Worm (Caenorhabditis elegans) whole organism, young adult: ENCODE results near the gene hrg-5.

ENCODE experiments used
- B0019.2 ChIP-seq: fragments of 200-800 bp; sonication (Bioruptor generic); conservative IDR thresholded peaks from 2 replicates; pipeline ENCODE4 v1.3.6; 2022; ENCODE audit warnings: missing genetic modification reagents, missing genetic modification characterization, missing compliant biosample characterization
- B0336.3 ChIP-seq: fragments of 200-800 bp; sonication (Bioruptor generic); IDR thresholded peaks from 2 replicates; pipeline ENCODE4 v1.3.6; 2022; ENCODE audit warnings: missing genetic modification characterization, missing compliant biosample characterization
- C17E4.6 ChIP-seq: fragments of 200-800 bp; sonication (Bioruptor generic); IDR thresholded peaks from 2 replicates; pipeline ENCODE4 v1.3.6; 2022; ENCODE audit warnings: missing genetic modification reagents, missing genetic modification characterization, missing compliant biosample characterization
- F10E7.11 ChIP-seq: sonication (generic microtip); optimal IDR thresholded peaks from 2 replicates; lab custom pipeline; 2017; ENCODE audit warnings: mild to moderate bottlenecking, missing genetic modification characterization, moderate library complexity, missing compliant biosample characterization
- F37B4.10 ChIP-seq: fragments of 200-800 bp; sonication (Bioruptor generic); IDR thresholded peaks from 2 replicates; pipeline ENCODE4 v1.3.6; 2022; ENCODE audit warnings: missing genetic modification characterization, missing compliant biosample characterization
- F52B5.7 ChIP-seq: sonication (generic microtip); optimal IDR thresholded peaks from 2 replicates; lab custom pipeline; 2016; ENCODE audit warnings: mild to moderate bottlenecking, missing genetic modification characterization, missing compliant biosample characterization
- F55B11.4 ChIP-seq: sonication (generic microtip); optimal IDR thresholded peaks from 2 replicates; lab custom pipeline; 2016; ENCODE audit warnings: missing compliant biosample characterization, missing genetic modification characterization, borderline replicate concordance; ENCODE audit not compliant: insufficient read depth
- F57A8.1 ChIP-seq: fragments of 200-800 bp; sonication (Bioruptor generic); optimal IDR thresholded peaks from 2 replicates; lab custom pipeline; 2018; ENCODE audit warnings: mild to moderate bottlenecking, missing genetic modification characterization, moderate library complexity, missing compliant biosample characterization
- K11D2.4 ChIP-seq: fragments of 200-800 bp; sonication (Bioruptor generic); IDR thresholded peaks from 2 replicates; pipeline ENCODE4 v1.3.6; 2022; ENCODE audit warnings: missing genetic modification reagents, missing genetic modification characterization, missing compliant biosample characterization
- T26A5.8 ChIP-seq: sonication (generic microtip); optimal IDR thresholded peaks from 2 replicates; lab custom pipeline; 2016; ENCODE audit warnings: missing genetic modification characterization, missing compliant biosample characterization
- Y53F4B.3 ChIP-seq: fragments of 200-800 bp; sonication (Bioruptor generic); IDR thresholded peaks from 2 replicates; pipeline ENCODE4 v1.3.6; 2022; ENCODE audit warnings: missing genetic modification reagents, missing genetic modification characterization, missing compliant biosample characterization
- Y53G8AR.9 ChIP-seq: fragments of 200-800 bp; sonication (Bioruptor generic); conservative IDR thresholded peaks from 2 replicates; pipeline ENCODE4 v1.3.6; 2022; ENCODE audit warnings: missing genetic modification reagents, missing genetic modification characterization, missing compliant biosample characterization
- Y56A3A.18 ChIP-seq: fragments of 200-800 bp; sonication (Bioruptor generic); IDR thresholded peaks from 2 replicates; pipeline ENCODE4 v1.3.6; 2022; ENCODE audit warnings: missing genetic modification reagents, missing genetic modification characterization, missing compliant biosample characterization
- Y95B8A.8 ChIP-seq: fragments of 200-800 bp; sonication (Bioruptor generic); IDR thresholded peaks from 2 replicates; pipeline ENCODE4 v1.3.6; 2022; ENCODE audit warnings: missing genetic modification reagents, missing genetic modification characterization, missing compliant biosample characterization
- atf-7 ChIP-seq: sonication (generic microtip); optimal IDR thresholded peaks from 2 replicates; lab custom pipeline; 2017; ENCODE audit warnings: mild to moderate bottlenecking, missing genetic modification characterization, missing compliant biosample characterization
- attf-3 ChIP-seq: fragments of 200-800 bp; sonication (Bioruptor generic); conservative IDR thresholded peaks from 2 replicates; pipeline ENCODE4 v1.3.6; 2022; ENCODE audit warnings: missing genetic modification reagents, missing genetic modification characterization, missing compliant biosample characterization
- ccch-3 ChIP-seq: fragments of 200-800 bp; sonication (Bioruptor generic); optimal IDR thresholded peaks from 2 replicates; lab custom pipeline; 2018; ENCODE audit warnings: mild to moderate bottlenecking, missing genetic modification characterization, missing compliant biosample characterization
- cebp-1 ChIP-seq, 2 experiments: fragments of 200-800 bp in 1 of 2; sonication (Bioruptor generic) in 1 of 2; sonication (generic microtip) in 1 of 2; IDR thresholded peaks in 1 of 2; optimal IDR thresholded peaks in 1 of 2; 2 replicates each; pipeline versions ENCODE4 v1.3.6 to Lab custom; 2017 to 2022; ENCODE audit warnings: missing compliant biosample characterization in 2 of 2, missing genetic modification characterization in 2 of 2, mild to moderate bottlenecking in 1 of 2, missing genetic modification reagents in 1 of 2, moderate library complexity in 1 of 2
- ceh-79 ChIP-seq: sonication (generic microtip); optimal IDR thresholded peaks from 2 replicates; lab custom pipeline; 2017; ENCODE audit warnings: mild to moderate bottlenecking, missing genetic modification characterization, missing compliant biosample characterization
- ceh-91 ChIP-seq: fragments of 200-800 bp; sonication (Bioruptor generic); IDR thresholded peaks from 2 replicates; pipeline ENCODE4 v1.3.6; 2022; ENCODE audit warnings: missing genetic modification reagents, missing genetic modification characterization, missing compliant biosample characterization
- dox-1 ChIP-seq: fragments of 200-800 bp; sonication (Bioruptor generic); IDR thresholded peaks from 2 replicates; pipeline ENCODE4 v1.3.6; 2022; ENCODE audit warnings: missing genetic modification reagents, missing genetic modification characterization, missing compliant biosample characterization
- efl-1 ChIP-seq: fragments of 150-350 bp; optimal IDR thresholded peaks from 2 replicates; lab custom pipeline; 2014; ENCODE audit warnings: missing biosample characterization, missing genetic modification reagents, missing genetic modification characterization
- ekl-4 ChIP-seq: fragments of 200-800 bp; sonication (Bioruptor generic); IDR thresholded peaks from 2 replicates; pipeline ENCODE4 v1.3.6; 2022; ENCODE audit warnings: missing genetic modification reagents, missing genetic modification characterization, missing compliant biosample characterization
- fkh-3 ChIP-seq: sonication (generic microtip); optimal IDR thresholded peaks from 2 replicates; lab custom pipeline; 2016; ENCODE audit warnings: mild to moderate bottlenecking, missing genetic modification characterization, missing compliant biosample characterization
- gei-17 ChIP-seq: fragments of 200-800 bp; sonication (Bioruptor generic); optimal IDR thresholded peaks from 2 replicates; lab custom pipeline; 2018; ENCODE audit warnings: mild to moderate bottlenecking, missing genetic modification characterization, missing compliant biosample characterization
- hlh-12 ChIP-seq: sonication (generic microtip); optimal IDR thresholded peaks from 2 replicates; lab custom pipeline; 2016; ENCODE audit warnings: missing genetic modification characterization, missing compliant biosample characterization
- hmg-20 ChIP-seq: fragments of 200-800 bp; sonication (Bioruptor generic); IDR thresholded peaks from 2 replicates; pipeline ENCODE4 v1.3.6; 2022; ENCODE audit warnings: missing genetic modification reagents, missing genetic modification characterization, missing compliant biosample characterization
- let-526 ChIP-seq: fragments of 200-800 bp; sonication (Bioruptor generic); IDR thresholded peaks from 2 replicates; pipeline ENCODE4 v1.3.6; 2022; ENCODE audit warnings: missing genetic modification reagents, missing genetic modification characterization, missing compliant biosample characterization
- lin-54 ChIP-seq: fragments of 200-800 bp; sonication (Bioruptor generic); optimal IDR thresholded peaks from 2 replicates; lab custom pipeline; 2018; ENCODE audit warnings: mild to moderate bottlenecking, missing genetic modification characterization, missing compliant biosample characterization
- lir-1 ChIP-seq: fragments of 200-800 bp; sonication (Bioruptor generic); conservative IDR thresholded peaks from 2 replicates; pipeline ENCODE4 v1.3.6; 2022; ENCODE audit warnings: missing genetic modification reagents, missing genetic modification characterization, missing compliant biosample characterization
- lsl-1 ChIP-seq: fragments of 200-800 bp; sonication (Bioruptor generic); optimal IDR thresholded peaks from 2 replicates; lab custom pipeline; 2018; ENCODE audit warnings: mild to moderate bottlenecking, missing genetic modification characterization, moderate library complexity, missing compliant biosample characterization
- madf-10 ChIP-seq: sonication (generic microtip); optimal IDR thresholded peaks from 2 replicates; lab custom pipeline; 2016; ENCODE audit warnings: mild to moderate bottlenecking, missing genetic modification characterization, missing compliant biosample characterization
- madf-6 ChIP-seq: fragments of 200-800 bp; sonication (Bioruptor generic); IDR thresholded peaks from 2 replicates; pipeline ENCODE4 v1.3.6; 2022; ENCODE audit warnings: missing genetic modification reagents, missing genetic modification characterization, missing compliant biosample characterization
- mel-28 ChIP-seq: sonication (generic microtip); optimal IDR thresholded peaks from 2 replicates; lab custom pipeline; 2016; ENCODE audit warnings: borderline replicate concordance, mild to moderate bottlenecking, missing genetic modification characterization, missing compliant biosample characterization
- mes-4 ChIP-seq: sonication (generic microtip); optimal IDR thresholded peaks from 2 replicates; lab custom pipeline; 2016; ENCODE audit warnings: missing genotype, missing genetic modification characterization, missing compliant biosample characterization
- nfya-1 ChIP-seq: sonication (generic microtip); optimal IDR thresholded peaks from 2 replicates; lab custom pipeline; 2017; ENCODE audit warnings: antibody characterized with exemption, missing compliant biosample characterization, missing genetic modification characterization, borderline replicate concordance; ENCODE audit not compliant: insufficient read depth
- nhr-80 ChIP-seq: sonication (generic microtip); optimal IDR thresholded peaks from 2 replicates; lab custom pipeline; 2016; ENCODE audit warnings: missing genetic modification characterization, missing compliant biosample characterization
- pbrm-1 ChIP-seq: fragments of 200-800 bp; sonication (Bioruptor generic); IDR thresholded peaks from 2 replicates; pipeline ENCODE4 v1.3.6; 2022; ENCODE audit warnings: missing genetic modification reagents, missing genetic modification characterization, missing compliant biosample characterization
- rcor-1 ChIP-seq: fragments of 200-800 bp; sonication (Bioruptor generic); IDR thresholded peaks from 2 replicates; pipeline ENCODE4 v1.3.6; 2022; ENCODE audit warnings: missing genetic modification reagents, missing genetic modification characterization, missing compliant biosample characterization
- rec-8 ChIP-seq, 2 experiments: sonication (generic microtip); optimal IDR thresholded peaks; 2 replicates each; lab custom pipeline; 2016; ENCODE audit warnings: mild to moderate bottlenecking in 2 of 2, missing genetic modification characterization in 2 of 2, missing genetic modification reagents in 2 of 2, missing genotype in 2 of 2, missing biosample characterization in 1 of 2, missing compliant biosample characterization in 1 of 2, moderate library complexity in 1 of 2
- repo-1 ChIP-seq: sonication (generic microtip); optimal IDR thresholded peaks from 2 replicates; lab custom pipeline; 2017; ENCODE audit warnings: mild to moderate bottlenecking, missing genetic modification characterization, missing compliant biosample characterization
- sea-2 ChIP-seq: fragments of 200-800 bp; sonication (Bioruptor generic); IDR thresholded peaks from 2 replicates; pipeline ENCODE4 v1.3.6; 2022; ENCODE audit warnings: missing genetic modification characterization, missing compliant biosample characterization
- snpc-3.4 ChIP-seq: sonication (generic microtip); optimal IDR thresholded peaks from 2 replicates; lab custom pipeline; 2017; ENCODE audit warnings: missing genetic modification characterization, mild to moderate bottlenecking, missing compliant biosample characterization, antibody characterized with exemption, moderate library complexity, missing genotype, missing genetic modification reagents
- tbp1 ChIP-seq: fragments of 200-800 bp; sonication (Bioruptor generic); optimal IDR thresholded peaks from 2 replicates; lab custom pipeline; 2018; ENCODE audit warnings: mild to moderate bottlenecking, missing genetic modification characterization, missing compliant biosample characterization
- tbx-9 ChIP-seq: sonication (generic microtip); optimal IDR thresholded peaks from 2 replicates; lab custom pipeline; 2016; ENCODE audit warnings: borderline replicate concordance, missing genetic modification characterization, inconsistent platforms, missing compliant biosample characterization
- tlf-1 ChIP-seq: fragments of 200-800 bp; sonication (Bioruptor generic); optimal IDR thresholded peaks from 2 replicates; lab custom pipeline; 2018; ENCODE audit warnings: mild to moderate bottlenecking, missing genetic modification characterization, missing compliant biosample characterization
- ztf-18 ChIP-seq: sonication (generic microtip); optimal IDR thresholded peaks from 2 replicates; lab custom pipeline; 2016; ENCODE audit warnings: missing genotype, mild to moderate bottlenecking, missing genetic modification characterization, missing compliant biosample characterization
- ztf-28 ChIP-seq: fragments of 200-800 bp; sonication (Bioruptor generic); IDR thresholded peaks from 2 replicates; pipeline ENCODE4 v1.3.6; 2022; ENCODE audit warnings: missing genetic modification reagents, missing genetic modification characterization, missing compliant biosample characterization

hrg-5 gene

DNA sequence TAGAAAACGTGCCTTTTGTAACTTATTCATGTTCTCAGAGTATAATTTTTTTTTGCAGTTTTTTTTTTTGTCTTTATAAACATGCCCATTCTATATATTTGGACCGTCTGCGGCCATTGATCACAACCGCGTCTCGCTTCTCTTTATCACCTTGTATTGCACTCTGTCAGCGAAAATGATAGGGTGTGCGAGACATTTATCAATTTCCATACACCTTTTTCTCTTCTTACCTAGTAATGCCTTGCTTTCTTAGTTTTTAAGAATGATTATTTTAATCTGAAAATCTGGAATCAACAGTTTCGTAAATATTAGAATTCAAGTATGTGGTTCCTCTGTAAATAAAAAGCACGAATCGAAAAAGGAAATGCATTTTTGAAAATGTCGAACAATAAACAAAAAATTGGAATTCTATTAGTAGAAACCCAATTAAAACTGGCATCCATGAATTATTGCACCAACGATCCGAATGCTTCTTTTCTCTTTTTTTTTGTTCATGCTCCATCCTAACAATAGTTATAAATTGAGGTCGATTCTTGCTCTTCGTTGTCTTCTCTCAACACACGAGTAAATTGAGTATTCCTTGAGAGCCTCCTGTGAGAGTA, 8.0 kb upstream of the hrg-5 start:
- TF ChIP-seq ceh-91 (no peak), tlf-1 (GFP tag; lab: Kevin White, UChicago) (no peak), F57A8.1 (GFP tag; lab: Kevin White, UChicago) (no peak), mel-28 (no peak), tbp1 (GFP tag; lab: Kevin White, UChicago) (peak; percentile 7), pbrm-1 (GFP tag; lab: Robert Waterston, UW) (no peak), snpc-3.4 (tag; lab: Kevin White, UChicago) (no peak), Y53F4B.3 (GFP tag; lab: Robert Waterston, UW) (no peak), ekl-4 (GFP tag; lab: Robert Waterston, UW) (0 out of 2 replicates have a peak, but pooled peaks have one; percentile 16), atf-7 (tag; lab: Kevin White, UChicago) (peak; percentile 16), repo-1 (no peak), F37B4.10 (GFP tag; lab: Robert Waterston, UW) (no peak), ceh-79 (tag; lab: Kevin White, UChicago) (no peak), F10E7.11 (no peak), F55B11.4 (no peak), sea-2 (GFP tag; lab: Robert Waterston, UW) (no peak), cebp-1 (GFP tag; IDR thresholded peaks at IDR 0.05; lab: Robert Waterston, UW) (no peak), cebp-1 (tag; optimal IDR thresholded peaks at IDR 0.05; lab: Kevin White, UChicago) (no peak), lsl-1 (GFP tag; lab: Kevin White, UChicago) (no peak), madf-10 (tag; lab: Kevin White, UChicago) (no peak), Y56A3A.18 (GFP tag; lab: Robert Waterston, UW) (no peak), K11D2.4 (GFP tag; lab: Robert Waterston, UW) (no peak), B0336.3 (GFP tag; lab: Robert Waterston, UW) (peak; percentile 71), Y53G8AR.9 (peak; percentile 71), C17E4.6 (GFP tag; lab: Robert Waterston, UW) (no peak), dox-1 (GFP tag; lab: Robert Waterston, UW) (no peak), nfya-1 (no peak), hlh-12 (tag; lab: Kevin White, UChicago) (no peak), ztf-28 (GFP tag; lab: Robert Waterston, UW) (no peak), mes-4 (tag; lab: Kevin White, UChicago) (no peak), rcor-1 (GFP tag; lab: Robert Waterston, UW) (no peak), B0019.2 (GFP tag; lab: Robert Waterston, UW) (no peak), fkh-3 (tag; lab: Kevin White, UChicago) (no peak), efl-1 (GFP tag; lab: Kevin White, UChicago) (no peak), F52B5.7 (tag; lab: Kevin White, UChicago) (no peak), let-526 (no peak), ztf-18 (tag; lab: Kevin White, UChicago) (peak; percentile 7), madf-6 (GFP tag; lab: Robert Waterston, UW) (peak; percentile 52; the same call in 1 of the 2 replicates), nhr-80 (tag; lab: Kevin White, UChicago) (peak; percentile 67), hmg-20 (GFP tag; lab: Robert Waterston, UW) (no peak), tbx-9 (tag; lab: Kevin White, UChicago) (no peak), attf-3 (GFP tag; lab: Robert Waterston, UW) (no peak), rec-8 (tag; optimal IDR thresholded peaks at IDR 0.05; lab: Kevin White, UChicago) (no peak), ccch-3 (GFP tag; lab: Kevin White, UChicago) (no peak), gei-17 (GFP tag; lab: Kevin White, UChicago) (no peak), lin-54 (GFP tag; lab: Kevin White, UChicago) (no peak), Y95B8A.8 (GFP tag; lab: Robert Waterston, UW) (no peak), T26A5.8 (no peak), lir-1 (GFP tag; lab: Robert Waterston, UW) (no peak)
